Worm (Caenorhabditis elegans): ENCODE results near the gene F36G9.15.

The F36G9.15 gene

DNA sequence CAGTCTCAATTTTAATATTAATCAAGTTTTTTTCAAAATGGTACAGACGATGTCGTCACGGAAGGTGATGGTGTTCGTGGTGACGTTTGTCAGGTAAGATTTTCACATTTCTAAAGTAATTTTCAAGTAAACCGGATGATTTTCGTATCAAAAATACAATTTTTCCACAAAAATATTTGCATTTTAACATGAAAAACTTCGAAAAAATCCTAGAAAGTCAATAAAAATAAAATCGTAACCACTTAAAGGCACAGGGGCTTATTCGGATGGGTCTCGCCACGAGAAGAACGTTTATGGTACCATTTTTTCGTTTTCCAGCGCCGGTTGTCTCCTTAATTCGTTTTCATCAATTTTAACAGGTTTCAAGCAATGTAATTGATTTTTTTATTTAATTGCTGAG is 36.3 kb upstream of the F36G9.15 start, which contains the start of gene T10C6.6 (continued):
- TF ChIP-seq D2030.7 (GFP tag; IDR thresholded peaks at IDR 0.05) (peak; percentile 56), him-1 (tag; optimal IDR thresholded peaks at IDR 0.05) (peak; percentile 12), madf-3 (GFP tag; IDR thresholded peaks at IDR 0.05) (no peak), cebp-1 (GFP tag; IDR thresholded peaks at IDR 0.05) (no peak), cebp-1 (tag; optimal IDR thresholded peaks at IDR 0.05) (no peak), zfh-2 (GFP tag; conservative IDR thresholded peaks at IDR 0.05) (no peak), mel-28 (tag; optimal IDR thresholded peaks at IDR 0.05; ENCODE audit: borderline replicate concordance) (no peak), Y53F4B.3 (GFP tag; IDR thresholded peaks at IDR 0.05) (no peak), atf-7 (tag; optimal IDR thresholded peaks at IDR 0.05) (no peak), F55B11.4 (tag; optimal IDR thresholded peaks at IDR 0.05; ENCODE audit: borderline replicate concordance, insufficient read depth) (no peak), repo-1 (tag; optimal IDR thresholded peaks at IDR 0.05) (no peak), lsl-1 (GFP tag; optimal IDR thresholded peaks at IDR 0.05) (peak; percentile 88), T26A5.8 (tag; optimal IDR thresholded peaks at IDR 0.05) (no peak), die-1 (tag; optimal IDR thresholded peaks at IDR 0.05) (no peak), athp-1 (tag; optimal IDR thresholded peaks at IDR 0.05) (no peak), ceh-58 (GFP tag; IDR thresholded peaks at IDR 0.05) (no peak), tlf-1 (GFP tag; optimal IDR thresholded peaks at IDR 0.05) (no peak), nhr-27 (tag; optimal IDR thresholded peaks at IDR 0.05) (no peak), lag-1 (GFP tag; IDR thresholded peaks at IDR 0.05) (no peak), ztf-18 (tag; optimal IDR thresholded peaks at IDR 0.05) (no peak), tbp1 (GFP tag; optimal IDR thresholded peaks at IDR 0.05) (no peak), nfya-2 (GFP tag; IDR thresholded peaks at IDR 0.05) (no peak), ekl-4 (GFP tag; IDR thresholded peaks at IDR 0.05) (peak; percentile 54; the same call in 1 of the 2 replicates), snpc-1.3 (tag; optimal IDR thresholded peaks at IDR 0.05; ENCODE audit: insufficient read depth) (no peak), dpl-1 (GFP tag; optimal IDR thresholded peaks at IDR 0.05) (no peak), F33H1.4 (GFP tag; IDR thresholded peaks at IDR 0.05) (peak; percentile 84), ceh-40 (GFP tag; IDR thresholded peaks at IDR 0.05) (no peak)

DNA sequence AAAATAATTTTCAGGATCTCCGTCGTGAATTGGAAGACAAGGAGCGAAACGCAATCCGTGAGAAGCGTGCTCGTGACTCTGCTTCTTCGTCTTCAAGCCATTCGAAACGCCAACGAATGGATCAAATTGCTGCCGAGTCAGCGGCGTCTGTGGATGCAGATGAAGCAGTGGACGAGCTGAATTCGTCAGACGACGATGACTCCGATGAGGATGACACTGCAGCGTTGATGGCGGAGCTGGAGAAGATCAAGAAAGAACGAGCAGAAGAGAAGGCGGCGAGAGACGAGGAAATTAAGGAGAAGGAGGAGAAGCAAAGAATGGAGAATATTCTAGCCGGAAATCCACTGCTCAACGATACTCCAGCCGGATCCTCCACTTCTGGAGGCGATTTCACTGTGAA is 35.6 kb upstream of the F36G9.15 start:
- TF ChIP-seq zfh-2 (GFP tag; conservative IDR thresholded peaks at IDR 0.05) (peak; percentile 79), sdz-38 (tag; optimal IDR thresholded peaks at IDR 0.05) (no peak), F37B4.10 (GFP tag; IDR thresholded peaks at IDR 0.05) (no peak), Y95B8A.8 (GFP tag; IDR thresholded peaks at IDR 0.05) (no peak), egl-44 (GFP tag; IDR thresholded peaks at IDR 0.05) (no peak)

DNA sequence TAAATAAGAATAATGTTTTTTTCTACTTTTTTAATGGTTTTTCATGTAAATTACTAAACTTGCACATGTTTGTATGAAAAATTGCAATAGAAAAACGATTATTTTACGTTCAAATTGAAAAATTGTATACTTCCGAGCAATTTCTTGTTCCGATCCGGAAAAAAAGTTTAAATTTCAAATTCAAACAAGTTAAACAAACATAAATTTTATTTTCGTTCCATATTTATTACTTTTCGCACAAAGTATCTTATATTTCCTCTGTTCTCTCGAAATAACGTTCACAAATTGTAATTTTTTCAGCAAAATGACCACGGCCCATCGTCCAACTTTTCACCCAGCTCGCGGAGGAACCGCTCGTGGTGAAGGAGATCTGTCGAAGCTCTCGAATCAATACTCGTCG is 35.1 kb upstream of the F36G9.15 start, which contains the start of gene cwc-15:
Gene cwc-15 (plus strand): TSS at position 301 of the 400 bp plus-strand sequence.
- no peak for TF ChIP-seq pha-4 (tag; optimal IDR thresholded peaks at IDR 0.05)
- no peak for TF ChIP-seq zfh-2 (GFP tag; conservative IDR thresholded peaks at IDR 0.05)
- TF ChIP-seq lsl-1 (GFP tag; optimal IDR thresholded peaks at IDR 0.05), result no peak
- no peak for TF ChIP-seq hmg-1.2 (GFP tag; IDR thresholded peaks at IDR 0.05)
- TF ChIP-seq attf-5 (GFP tag; optimal IDR thresholded peaks at IDR 0.05), result no peak
- TF ChIP-seq ccch-3 (GFP tag; optimal IDR thresholded peaks at IDR 0.05), result no peak
- no peak for TF ChIP-seq B0336.3 (GFP tag; IDR thresholded peaks at IDR 0.05)

DNA sequence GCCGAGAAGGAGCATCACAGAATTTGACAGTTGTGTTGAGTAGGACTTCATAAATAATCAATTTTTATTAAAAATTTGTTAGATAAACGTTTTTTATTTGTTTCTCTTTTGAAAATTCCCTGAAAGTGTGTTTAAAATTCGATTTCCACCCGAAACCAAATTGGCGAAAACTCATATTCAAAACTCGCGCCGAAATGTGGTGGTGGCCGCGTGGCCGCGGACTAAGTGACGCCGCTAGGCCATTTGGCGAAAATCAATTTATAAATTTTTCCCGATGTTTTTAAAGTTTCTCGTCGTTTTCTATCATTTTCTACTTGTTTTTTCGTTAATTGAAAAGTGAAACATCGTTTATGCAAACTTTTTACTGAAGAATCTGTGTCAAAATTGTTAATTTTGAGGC is 34.6 kb upstream of the F36G9.15 start:
- TF ChIP-seq hmg-20 (GFP tag; IDR thresholded peaks at IDR 0.05) (no peak), madf-6 (GFP tag; IDR thresholded peaks at IDR 0.05) (no peak; the same call in 1 of the 2 replicates), bed-1 (GFP tag; IDR thresholded peaks at IDR 0.05) (no peak), nfya-2 (GFP tag; IDR thresholded peaks at IDR 0.05) (no peak), K11D2.4 (GFP tag; IDR thresholded peaks at IDR 0.05) (no peak), B0019.2 (GFP tag; conservative IDR thresholded peaks at IDR 0.05) (no peak), ZK185.1 (tag; optimal IDR thresholded peaks at IDR 0.05; ENCODE audit: poor library complexity, severe bottlenecking) (peak; percentile 47), lir-1 (GFP tag; conservative IDR thresholded peaks at IDR 0.05) (no peak), dox-1 (GFP tag; IDR thresholded peaks at IDR 0.05) (0 out of 2 replicates have a peak, but pooled peaks have one; percentile 26), nhr-27 (tag; optimal IDR thresholded peaks at IDR 0.05) (no peak), cebp-2 (GFP tag; IDR thresholded peaks at IDR 0.05) (no peak), Y53G8AR.9 (GFP tag; conservative IDR thresholded peaks at IDR 0.05) (no peak), dpl-1 (GFP tag; optimal IDR thresholded peaks at IDR 0.05) (peak; percentile 59), sea-2 (GFP tag; IDR thresholded peaks at IDR 0.05) (no peak)
